Worm (Caenorhabditis elegans): ENCODE data around the gene acs-11.
A peak's percentile ranks its signal among the peaks of the same experiment; 100 is the strongest.

Gene acs-11

ce11 chrII:4710120-4710519, 31.8 kb upstream of the acs-11 start, which contains the start of gene tag-151:
Gene tag-151 (plus strand): TSS chrII:4710277.
- no peak for TF ChIP-seq Y55F3AM.14 (GFP tag; optimal IDR thresholded peaks at IDR 0.05)
- peak in 1 of 2 experiments; percentile 8 for TF ChIP-seq lsy-2 (tag; optimal IDR thresholded peaks at IDR 0.05)
- no peak for TF ChIP-seq F13H6.1 (tag; optimal IDR thresholded peaks at IDR 0.05)
- TF ChIP-seq nhr-77 (tag; optimal IDR thresholded peaks at IDR 0.05) = no peak
- no peak for TF ChIP-seq ZK546.5 (tag; optimal IDR thresholded peaks at IDR 0.05)
- TF ChIP-seq elt-1 (tag; optimal IDR thresholded peaks at IDR 0.05) = no peak
- no peak for TF ChIP-seq nhr-21 (tag; optimal IDR thresholded peaks at IDR 0.05)
- TF ChIP-seq alr-1 (tag; optimal IDR thresholded peaks at IDR 0.05) = no peak
- no peak for TF ChIP-seq peb-1 (tag; optimal IDR thresholded peaks at IDR 0.05)
- TF ChIP-seq unc-39 (tag; optimal IDR thresholded peaks at IDR 0.05) = no peak
- no peak for TF ChIP-seq lin-39 (tag; optimal IDR thresholded peaks at IDR 0.05)
- TF ChIP-seq mdl-1 (tag; optimal IDR thresholded peaks at IDR 0.05) = no peak
- TF ChIP-seq nhr-25 (tag; optimal IDR thresholded peaks at IDR 0.05) = peak; percentile 3
- no peak for TF ChIP-seq C34F6.9 (tag; optimal IDR thresholded peaks at IDR 0.05)
- no peak for TF ChIP-seq sem-4 (tag; optimal IDR thresholded peaks at IDR 0.05)

- TF ChIP-seq crh-2 (tag; optimal IDR thresholded peaks at IDR 0.05) = no peak
- no peak for TF ChIP-seq fos-1 (tag; optimal IDR thresholded peaks at IDR 0.05)
- no peak for TF ChIP-seq unc-39 (tag; optimal IDR thresholded peaks at IDR 0.05)
- no peak for TF ChIP-seq lsy-2 (tag; optimal IDR thresholded peaks at IDR 0.05)
- no peak for TF ChIP-seq mbf-1 (tag; optimal IDR thresholded peaks at IDR 0.05)
- no peak for TF ChIP-seq snpc-4 (tag; optimal IDR thresholded peaks at IDR 0.05)
- no peak for TF ChIP-seq sma-3 (GFP tag; optimal IDR thresholded peaks at IDR 0.05)
- TF ChIP-seq lin-13 (GFP tag; optimal IDR thresholded peaks at IDR 0.05) = no peak
Observed at ce11 chrII:4710813-4711212, 31.1 kb upstream of the acs-11 start.

- TF ChIP-seq F13H6.1 (tag; optimal IDR thresholded peaks at IDR 0.05) (peak; percentile 29), sma-9 (GFP tag; optimal IDR thresholded peaks at IDR 0.05) (no peak), sma-9 (tag; optimal IDR thresholded peaks at IDR 0.05) (no peak), nhr-129 (tag; optimal IDR thresholded peaks at IDR 0.05) (peak; percentile 17), ztf-1 (GFP tag; conservative IDR thresholded peaks at IDR 0.05) (no peak), blmp-1 (tag; optimal IDR thresholded peaks at IDR 0.05; ENCODE audit: insufficient read depth) (no peak), snpc-4 (tag; optimal IDR thresholded peaks at IDR 0.05) (no peak), crh-2 (tag; optimal IDR thresholded peaks at IDR 0.05) (peak; percentile 15), fos-1 (tag; optimal IDR thresholded peaks at IDR 0.05) (peak; percentile 66), lin-11 (tag; optimal IDR thresholded peaks at IDR 0.05) (no peak), C34F6.9 (tag; optimal IDR thresholded peaks at IDR 0.05) (no peak), nhr-77 (tag; optimal IDR thresholded peaks at IDR 0.05) (no peak), nhr-10 (tag; optimal IDR thresholded peaks at IDR 0.05) (no peak)
Observed at ce11 chrII:4715676-4716075, 26.3 kb upstream of the acs-11 start, which contains the start of gene F41C3.8. Gene F41C3.8 (plus strand): TSS chrII:4716046.

- TF ChIP-seq ama-1 (optimal IDR thresholded peaks at IDR 0.05) (no peak), nhr-11 (tag; optimal IDR thresholded peaks at IDR 0.05) (no peak), dmd-4 (tag; optimal IDR thresholded peaks at IDR 0.05) (no peak), nhr-12 (tag; optimal IDR thresholded peaks at IDR 0.05) (no peak), lin-13 (GFP tag; optimal IDR thresholded peaks at IDR 0.05) (no peak), unc-55 (GFP tag; optimal IDR thresholded peaks at IDR 0.05) (peak; percentile 24), alr-1 (tag; optimal IDR thresholded peaks at IDR 0.05) (no peak), lsy-2 (tag; optimal IDR thresholded peaks at IDR 0.05) (peak in 1 of 2 experiments; percentile 35)
Observed at ce11 chrII:4726120-4726519, 15.8 kb upstream of the acs-11 start, which contains the start of gene F10G7.10. Gene F10G7.10 (minus strand): TSS chrII:4726264.

ce11 chrII:4726750-4727384, 15.1 kb upstream of the acs-11 start:
- no peak for TF ChIP-seq nhr-129 (tag; optimal IDR thresholded peaks at IDR 0.05)
- TF ChIP-seq F13H6.1 (tag; optimal IDR thresholded peaks at IDR 0.05) = no peak
- TF ChIP-seq zag-1 (tag; optimal IDR thresholded peaks at IDR 0.05) = no peak
- TF ChIP-seq nhr-23 (tag; optimal IDR thresholded peaks at IDR 0.05) = no peak
